Worm (Caenorhabditis elegans): Measurements from ENCODE around the gene C55C3.3.

DNA sequence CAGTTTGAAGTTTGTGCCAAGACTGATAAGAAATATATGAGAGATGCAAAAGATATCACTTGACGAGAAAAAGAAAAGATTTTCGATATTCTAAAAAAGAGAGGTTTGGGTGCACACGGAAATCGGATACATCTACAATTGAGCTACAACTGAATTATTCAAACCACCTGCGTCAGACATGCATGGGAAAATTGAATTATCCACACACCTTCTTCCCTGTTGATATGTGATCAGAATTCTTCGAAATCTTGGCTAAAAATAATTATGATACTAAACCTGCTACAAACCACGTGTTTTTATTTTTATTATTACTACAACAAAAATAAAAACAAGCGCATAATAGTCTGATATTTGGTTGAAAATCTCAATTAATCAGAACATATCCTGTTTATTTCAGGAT lies 26.9 kb upstream of the C55C3.3 start:
- TF ChIP-seq nhr-237 (tag; optimal IDR thresholded peaks at IDR 0.05), result no peak
- TF ChIP-seq unc-62 (GFP tag; optimal IDR thresholded peaks at IDR 0.05), result no peak
- TF ChIP-seq ces-1 (GFP tag; optimal IDR thresholded peaks at IDR 0.05), result peak; percentile 19
- no peak for TF ChIP-seq ztf-11 (tag; optimal IDR thresholded peaks at IDR 0.05)
- no peak for TF ChIP-seq ham-2 (GFP tag; optimal IDR thresholded peaks at IDR 0.05)
- TF ChIP-seq mep-1 (tag; optimal IDR thresholded peaks at IDR 0.05), result no peak
- TF ChIP-seq nhr-76 (tag; optimal IDR thresholded peaks at IDR 0.05), result no peak
- TF ChIP-seq pha-4 (tag; optimal IDR thresholded peaks at IDR 0.05), result no peak
- TF ChIP-seq elt-1 (tag; optimal IDR thresholded peaks at IDR 0.05; ENCODE audit: borderline replicate concordance, insufficient read depth), result no peak

All from whole organism, mixed stage, embryonic.